Worm (Caenorhabditis elegans) whole organism, midembryonic: ENCODE measurements around the gene ama-1.

ENCODE experiments used
- T22C8.4 ChIP-seq: fragments of 200-800 bp; sonication (Bioruptor generic); IDR thresholded peaks from 2 replicates; pipeline ENCODE4 v1.3.6; 2022; ENCODE audit warnings: missing genetic modification characterization, missing compliant biosample characterization
- cog-1 ChIP-seq: sonication (generic microtip); optimal IDR thresholded peaks from 2 replicates; lab custom pipeline; 2016; ENCODE audit warnings: missing genetic modification characterization, missing compliant biosample characterization
- flt-1 ChIP-seq: fragments of 200-800 bp; sonication (Bioruptor generic); IDR thresholded peaks from 2 replicates; pipeline ENCODE4 v1.3.6; 2022; ENCODE audit warnings: missing genetic modification characterization, missing compliant biosample characterization
- klf-2 ChIP-seq: fragments of 200-800 bp; sonication (Bioruptor generic); conservative IDR thresholded peaks from 2 replicates; pipeline ENCODE4 v1.3.6; 2022; ENCODE audit warnings: missing genetic modification reagents, missing genetic modification characterization, missing compliant biosample characterization
- med-1 ChIP-seq: sonication (generic microtip); optimal IDR thresholded peaks from 2 replicates; lab custom pipeline; 2017; ENCODE audit warnings: missing genetic modification characterization, mild to moderate bottlenecking, missing compliant biosample characterization, antibody characterized with exemption, missing genetic modification reagents; ENCODE audit not compliant: insufficient read depth
- ref-1 ChIP-seq: fragments of 200-800 bp; sonication (Bioruptor generic); conservative IDR thresholded peaks from 2 replicates; pipeline ENCODE4 v1.3.6; 2022; ENCODE audit warnings: missing genetic modification reagents, missing genetic modification characterization, missing compliant biosample characterization
- tab-1 ChIP-seq: fragments of 200-800 bp; sonication (Bioruptor generic); IDR thresholded peaks from 2 replicates; pipeline ENCODE4 v1.3.6; 2022; ENCODE audit warnings: missing genetic modification characterization, missing compliant biosample characterization
- ztf-23 ChIP-seq: fragments of 200-800 bp; sonication (Bioruptor generic); IDR thresholded peaks from 2 replicates; pipeline ENCODE4 v1.3.6; 2022; ENCODE audit warnings: missing genetic modification reagents, missing genetic modification characterization, missing compliant biosample characterization
- ztf-29 ChIP-seq: fragments of 200-800 bp; sonication (Bioruptor generic); IDR thresholded peaks from 2 replicates; pipeline ENCODE4 v1.3.6; 2022; ENCODE audit warnings: missing genetic modification reagents, missing genetic modification characterization, missing compliant biosample characterization

Gene ama-1

ce11 chrIV:4247770-4248169 lies at the start of gene ama-1:
Gene ama-1, plus strand, starts transcription at chrIV:4248070.
- TF ChIP-seq cog-1 (tag; lab: Kevin White, UChicago) = no peak
- no peak for TF ChIP-seq med-1 (GFP tag; lab: Kevin White, UChicago)

ce11 chrIV:4204275-4204674 lies 43.6 kb upstream of the ama-1 start, which contains the start of gene pax-2:
Gene pax-2, minus strand, starts transcription at chrIV:4204375.
- TF ChIP-seq tab-1 (GFP tag; lab: Robert Waterston, UW) (no peak), klf-2 (no peak), med-1 (GFP tag; lab: Kevin White, UChicago) (no peak), ref-1 (GFP tag; lab: Robert Waterston, UW) (no peak)

ce11 chrIV:4207088-4207487 lies 40.8 kb upstream of the ama-1 start, which contains the start of gene osgn-1:
Gene osgn-1, plus strand, starts transcription at chrIV:4207388.
- no peak for TF ChIP-seq T22C8.4
- no peak for TF ChIP-seq med-1 (GFP tag; lab: Kevin White, UChicago)
- no peak for TF ChIP-seq flt-1
- no peak for TF ChIP-seq ref-1 (GFP tag; lab: Robert Waterston, UW)
- no peak for TF ChIP-seq ztf-29 (GFP tag; lab: Robert Waterston, UW)
- TF ChIP-seq klf-2 = no peak
- no peak for TF ChIP-seq tab-1 (GFP tag; lab: Robert Waterston, UW)
- TF ChIP-seq ztf-23 (GFP tag; lab: Robert Waterston, UW) = no peak
- no peak for TF ChIP-seq cog-1 (tag; lab: Kevin White, UChicago)

ce11 chrIV:4209084-4209483 lies 38.8 kb upstream of the ama-1 start:
- no peak for TF ChIP-seq klf-2
- TF ChIP-seq cog-1 (tag; lab: Kevin White, UChicago) = no peak
- no peak for TF ChIP-seq tab-1 (GFP tag; lab: Robert Waterston, UW)
- TF ChIP-seq ref-1 (GFP tag; lab: Robert Waterston, UW) = no peak

- TF ChIP-seq flt-1 = no peak
- no peak for TF ChIP-seq ztf-29 (GFP tag; lab: Robert Waterston, UW)
- no peak for TF ChIP-seq tab-1 (GFP tag; lab: Robert Waterston, UW)
- no peak for TF ChIP-seq T22C8.4
- TF ChIP-seq ztf-23 (GFP tag; lab: Robert Waterston, UW) = no peak
- TF ChIP-seq klf-2 = no peak
- no peak for TF ChIP-seq ref-1 (GFP tag; lab: Robert Waterston, UW)
- no peak for TF ChIP-seq med-1 (GFP tag; lab: Kevin White, UChicago)
- TF ChIP-seq cog-1 (tag; lab: Kevin White, UChicago) = no peak
Observed at ce11 chrIV:4210868-4211267, 37.0 kb upstream of the ama-1 start.

ce11 chrIV:4212733-4213132 lies 35.1 kb upstream of the ama-1 start:
- no peak for TF ChIP-seq ztf-23 (GFP tag; lab: Robert Waterston, UW)
- no peak for TF ChIP-seq cog-1 (tag; lab: Kevin White, UChicago)
- no peak for TF ChIP-seq ref-1 (GFP tag; lab: Robert Waterston, UW)
- no peak for TF ChIP-seq tab-1 (GFP tag; lab: Robert Waterston, UW)
- TF ChIP-seq ztf-29 (GFP tag; lab: Robert Waterston, UW) = no peak
- no peak for TF ChIP-seq T22C8.4
- TF ChIP-seq klf-2 = no peak
- no peak for TF ChIP-seq med-1 (GFP tag; lab: Kevin White, UChicago)
- TF ChIP-seq flt-1 = no peak

- no peak for TF ChIP-seq ztf-23 (GFP tag; lab: Robert Waterston, UW)
- no peak for TF ChIP-seq cog-1 (tag; lab: Kevin White, UChicago)
- no peak for TF ChIP-seq klf-2
- TF ChIP-seq T22C8.4 = no peak
- TF ChIP-seq tab-1 (GFP tag; lab: Robert Waterston, UW) = no peak
- TF ChIP-seq med-1 (GFP tag; lab: Kevin White, UChicago) = no peak
- TF ChIP-seq flt-1 = no peak
- no peak for TF ChIP-seq ztf-29 (GFP tag; lab: Robert Waterston, UW)
- no peak for TF ChIP-seq ref-1 (GFP tag; lab: Robert Waterston, UW)
Observed at ce11 chrIV:4215349-4215748, 32.5 kb upstream of the ama-1 start.

- no peak for TF ChIP-seq klf-2
- TF ChIP-seq flt-1 = no peak
- no peak for TF ChIP-seq cog-1 (tag; lab: Kevin White, UChicago)
- TF ChIP-seq T22C8.4 = no peak
- no peak for TF ChIP-seq tab-1 (GFP tag; lab: Robert Waterston, UW)
- no peak for TF ChIP-seq ref-1 (GFP tag; lab: Robert Waterston, UW)
- no peak for TF ChIP-seq ztf-29 (GFP tag; lab: Robert Waterston, UW)
- TF ChIP-seq ztf-23 (GFP tag; lab: Robert Waterston, UW) = no peak
- TF ChIP-seq med-1 (GFP tag; lab: Kevin White, UChicago) = no peak
Observed at ce11 chrIV:4216099-4216894, 31.6 kb upstream of the ama-1 start.

- TF ChIP-seq ref-1 (GFP tag; lab: Robert Waterston, UW) (no peak), flt-1 (no peak)
Observed at ce11 chrIV:4218276-4218675, 29.6 kb upstream of the ama-1 start.

- TF ChIP-seq klf-2 (no peak), ztf-29 (GFP tag; lab: Robert Waterston, UW) (no peak), T22C8.4 (no peak), ztf-23 (GFP tag; lab: Robert Waterston, UW) (no peak), cog-1 (tag; lab: Kevin White, UChicago) (no peak), tab-1 (GFP tag; lab: Robert Waterston, UW) (no peak), flt-1 (no peak), ref-1 (GFP tag; lab: Robert Waterston, UW) (no peak), med-1 (GFP tag; lab: Kevin White, UChicago) (no peak)
Observed at ce11 chrIV:4219983-4220382, 27.9 kb upstream of the ama-1 start, which contains the start of gene F30B5.11. Gene F30B5.11, minus strand, starts transcription at chrIV:4220083.
